Fruit fly (Drosophila melanogaster): Measurements from ENCODE around the gene Dlc90F.

The Dlc90F gene

dm6 chr3R:18275113-18275782 is 23.8 kb upstream of the Dlc90F start:
- TF ChIP-seq toe (GFP tag; optimal IDR thresholded peaks at IDR 0.05) = no peak
- TF ChIP-seq CG7045 (GFP tag; optimal IDR thresholded peaks at IDR 0.05) = no peak
- TF ChIP-seq CG5204 (GFP tag; optimal IDR thresholded peaks at IDR 0.05) = no peak
- no peak for TF ChIP-seq CG12768 (GFP tag; optimal IDR thresholded peaks at IDR 0.05)
- peak; percentile 81 for TF ChIP-seq CG33017 (tag; optimal IDR thresholded peaks at IDR 0.05)
- TF ChIP-seq tj (GFP tag; optimal IDR thresholded peaks at IDR 0.05) = no peak
- TF ChIP-seq Clk (GFP tag; optimal IDR thresholded peaks at IDR 0.05) = no peak
- TF ChIP-seq cic (GFP tag; optimal IDR thresholded peaks at IDR 0.05) = no peak
- TF ChIP-seq kay (GFP tag; ENCODE audit: borderline replicate concordance) = no peak
- peak; percentile 13 for TF ChIP-seq bab1 (GFP tag; optimal IDR thresholded peaks at IDR 0.05)
- TF ChIP-seq Mnt (GFP tag; optimal IDR thresholded peaks at IDR 0.05) = no peak
- TF ChIP-seq ovo (GFP tag; optimal IDR thresholded peaks at IDR 0.05) = no peak
- TF ChIP-seq CG14711 (tag; optimal IDR thresholded peaks at IDR 0.05) = peak; percentile 39
- peak; percentile 45 for TF ChIP-seq CG7101 (tag; optimal IDR thresholded peaks at IDR 0.05)
- TF ChIP-seq cnc (optimal IDR thresholded peaks at IDR 0.05) = no peak
- no peak for TF ChIP-seq Hr96 (GFP tag; optimal IDR thresholded peaks at IDR 0.05)
- TF ChIP-seq CG1620 (GFP tag; optimal IDR thresholded peaks at IDR 0.05) = no peak
- no peak for TF ChIP-seq pad (GFP tag; optimal IDR thresholded peaks at IDR 0.05)
- TF ChIP-seq CG11617 (GFP tag; optimal IDR thresholded peaks at IDR 0.05) = peak; percentile 69
- no peak for TF ChIP-seq Crg-1 (GFP tag; optimal IDR thresholded peaks at IDR 0.05)

- TF ChIP-seq Hr96 (GFP tag; optimal IDR thresholded peaks at IDR 0.05) = no peak
- no peak for TF ChIP-seq CG11617 (GFP tag; optimal IDR thresholded peaks at IDR 0.05)
- no peak for TF ChIP-seq CG5204 (GFP tag; optimal IDR thresholded peaks at IDR 0.05)
- TF ChIP-seq Crg-1 (GFP tag; optimal IDR thresholded peaks at IDR 0.05) = no peak
- TF ChIP-seq CG7101 (tag; optimal IDR thresholded peaks at IDR 0.05) = no peak
- no peak for TF ChIP-seq CG33017 (tag; optimal IDR thresholded peaks at IDR 0.05)
- TF ChIP-seq cnc (optimal IDR thresholded peaks at IDR 0.05) = no peak
- no peak for TF ChIP-seq kay (GFP tag; ENCODE audit: borderline replicate concordance)
- TF ChIP-seq CG7045 (GFP tag; optimal IDR thresholded peaks at IDR 0.05) = no peak
- TF ChIP-seq Clk (GFP tag; optimal IDR thresholded peaks at IDR 0.05) = no peak
- TF ChIP-seq cic (GFP tag; optimal IDR thresholded peaks at IDR 0.05) = no peak
- no peak for TF ChIP-seq tj (GFP tag; optimal IDR thresholded peaks at IDR 0.05)
- no peak for TF ChIP-seq Mnt (GFP tag; optimal IDR thresholded peaks at IDR 0.05)
- no peak for TF ChIP-seq CG1620 (GFP tag; optimal IDR thresholded peaks at IDR 0.05)
- TF ChIP-seq pad (GFP tag; optimal IDR thresholded peaks at IDR 0.05) = no peak
Observed at dm6 chr3R:18276688-18277087, 22.3 kb upstream of the Dlc90F start.

DNA sequence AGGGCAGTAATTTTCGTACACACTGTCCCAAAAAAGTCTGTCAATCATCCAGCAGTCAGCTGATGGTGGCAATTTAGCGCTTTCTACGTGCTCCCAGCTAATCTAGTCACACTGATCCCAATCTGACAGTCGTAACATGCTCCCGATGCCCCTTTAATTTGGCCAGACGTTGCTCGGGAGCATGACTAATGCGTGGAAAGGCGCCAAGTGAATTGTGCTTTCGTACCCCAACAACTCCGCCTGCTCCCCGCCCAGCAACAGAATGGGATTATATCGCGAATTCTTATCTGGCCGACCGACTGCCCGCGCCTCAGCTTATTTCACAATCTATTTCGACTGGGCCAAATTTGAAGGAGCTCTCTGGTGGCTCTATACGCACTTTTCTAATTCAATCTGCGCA is 21.6 kb upstream of the Dlc90F start:
- TF ChIP-seq CG1620 (GFP tag; optimal IDR thresholded peaks at IDR 0.05) (no peak), Clk (GFP tag; optimal IDR thresholded peaks at IDR 0.05) (no peak), ovo (GFP tag; optimal IDR thresholded peaks at IDR 0.05) (no peak), pad (GFP tag; optimal IDR thresholded peaks at IDR 0.05) (no peak), CG5204 (GFP tag; optimal IDR thresholded peaks at IDR 0.05) (no peak), CG7101 (tag; optimal IDR thresholded peaks at IDR 0.05) (no peak), cnc (optimal IDR thresholded peaks at IDR 0.05) (no peak), CG7045 (GFP tag; optimal IDR thresholded peaks at IDR 0.05) (no peak), bab1 (GFP tag; optimal IDR thresholded peaks at IDR 0.05) (no peak), CG12768 (GFP tag; optimal IDR thresholded peaks at IDR 0.05) (no peak), CG14711 (tag; optimal IDR thresholded peaks at IDR 0.05) (no peak), kay (GFP tag; ENCODE audit: borderline replicate concordance) (no peak), Mnt (GFP tag; optimal IDR thresholded peaks at IDR 0.05) (no peak), Crg-1 (GFP tag; optimal IDR thresholded peaks at IDR 0.05) (no peak), Hr96 (GFP tag; optimal IDR thresholded peaks at IDR 0.05) (no peak), tj (GFP tag; optimal IDR thresholded peaks at IDR 0.05) (no peak)

- TF ChIP-seq kay (GFP tag; ENCODE audit: borderline replicate concordance) (peak; percentile 34), CG33017 (tag; optimal IDR thresholded peaks at IDR 0.05) (peak; percentile 18), tj (GFP tag; optimal IDR thresholded peaks at IDR 0.05) (no peak), Mnt (GFP tag; optimal IDR thresholded peaks at IDR 0.05) (peak; percentile 12), toe (GFP tag; optimal IDR thresholded peaks at IDR 0.05) (no peak), Crg-1 (GFP tag; optimal IDR thresholded peaks at IDR 0.05) (no peak), Clk (GFP tag; optimal IDR thresholded peaks at IDR 0.05) (no peak), CG12768 (GFP tag; optimal IDR thresholded peaks at IDR 0.05) (no peak), cic (GFP tag; optimal IDR thresholded peaks at IDR 0.05) (peak; percentile 1), CG1620 (GFP tag; optimal IDR thresholded peaks at IDR 0.05) (no peak)
Observed at dm6 chr3R:18279494-18279893, 19.5 kb upstream of the Dlc90F start, which contains the start of gene CG7142. Gene CG7142 (minus strand): TSS chr3R:18279522.

DNA sequence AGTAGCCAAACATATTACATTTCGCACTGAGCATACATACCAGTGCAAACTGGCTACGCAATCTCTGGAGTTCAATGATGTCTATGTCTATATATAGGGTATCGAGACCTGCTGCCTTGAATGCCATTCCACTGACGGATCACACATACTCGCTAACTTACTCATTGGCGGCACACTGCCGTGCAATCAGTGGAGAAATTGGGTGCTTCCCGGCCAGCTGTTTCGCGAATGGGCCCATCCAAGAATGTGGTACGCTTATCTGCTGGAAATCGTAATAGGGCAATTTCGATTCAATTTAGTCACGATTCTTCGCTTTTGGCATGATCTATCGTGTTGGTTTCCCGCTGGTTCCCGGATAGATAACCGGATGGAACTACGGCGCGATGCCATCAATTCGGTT is 18.9 kb upstream of the Dlc90F start:
- no peak for TF ChIP-seq CG5204 (GFP tag; optimal IDR thresholded peaks at IDR 0.05)
- TF ChIP-seq Mnt (GFP tag; optimal IDR thresholded peaks at IDR 0.05) = no peak
- TF ChIP-seq CG12768 (GFP tag; optimal IDR thresholded peaks at IDR 0.05) = no peak
- no peak for TF ChIP-seq tj (GFP tag; optimal IDR thresholded peaks at IDR 0.05)
- no peak for TF ChIP-seq Crg-1 (GFP tag; optimal IDR thresholded peaks at IDR 0.05)
- TF ChIP-seq CG14711 (tag; optimal IDR thresholded peaks at IDR 0.05) = no peak
- TF ChIP-seq Clk (GFP tag; optimal IDR thresholded peaks at IDR 0.05) = no peak
- no peak for TF ChIP-seq CG7101 (tag; optimal IDR thresholded peaks at IDR 0.05)
- no peak for TF ChIP-seq CG1620 (GFP tag; optimal IDR thresholded peaks at IDR 0.05)

- TF ChIP-seq Mnt (GFP tag; optimal IDR thresholded peaks at IDR 0.05) (no peak), cnc (optimal IDR thresholded peaks at IDR 0.05) (no peak), ovo (GFP tag; optimal IDR thresholded peaks at IDR 0.05) (no peak), Hr96 (GFP tag; optimal IDR thresholded peaks at IDR 0.05) (no peak), Crg-1 (GFP tag; optimal IDR thresholded peaks at IDR 0.05) (no peak), CG11617 (GFP tag; optimal IDR thresholded peaks at IDR 0.05) (no peak), CG7045 (GFP tag; optimal IDR thresholded peaks at IDR 0.05) (no peak), tj (GFP tag; optimal IDR thresholded peaks at IDR 0.05) (no peak), CG12768 (GFP tag; optimal IDR thresholded peaks at IDR 0.05) (no peak), bab1 (GFP tag; optimal IDR thresholded peaks at IDR 0.05) (no peak), pad (GFP tag; optimal IDR thresholded peaks at IDR 0.05) (no peak), CG5204 (GFP tag; optimal IDR thresholded peaks at IDR 0.05) (no peak)
Observed at dm6 chr3R:18280866-18281473, 18.1 kb upstream of the Dlc90F start.
